In the genomic region with DNA sequence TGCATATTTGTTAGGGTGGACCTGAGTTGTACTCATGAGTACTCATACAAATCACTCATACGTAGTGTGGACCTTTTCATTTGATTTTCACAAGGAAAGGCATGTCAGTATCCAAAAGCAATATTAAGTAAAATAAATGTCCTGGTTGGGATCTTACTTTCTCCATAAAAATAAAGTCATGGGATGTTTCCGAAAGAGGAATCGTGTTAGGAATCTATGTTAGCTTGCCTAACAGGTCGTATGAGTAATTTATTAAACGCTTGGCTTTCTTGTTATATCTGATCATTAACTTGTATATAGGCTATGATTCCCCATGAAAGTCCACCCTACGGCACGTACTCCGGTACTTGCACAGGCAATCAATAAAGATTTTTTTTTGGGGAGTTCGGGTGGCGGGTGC, we compare ENCODE assay signal across 5 fruit fly cellular contexts.
TF ChIP-seq lines count a peak whose summit lies in the region.

No protein-coding gene starts in this region.

- no peak for TF ChIP-seq CTCF in whole organism, embryonic (GFP tag; optimal IDR thresholded peaks at IDR 0.05; lab: Kevin White, UChicago)

TF ChIP-seq in whole organism, adult, 20 proteins besides CTCF, POLR2A, EP300 and RAD21 (continues in another document):
- TF ChIP-seq Crg-1 (GFP tag; optimal IDR thresholded peaks at IDR 0.05; lab: Kevin White, UChicago) (no peak), Mnt (GFP tag; optimal IDR thresholded peaks at IDR 0.05; lab: Kevin White, UChicago) (no peak), toe (GFP tag; optimal IDR thresholded peaks at IDR 0.05; lab: Kevin White, UChicago) (no peak), cnc (optimal IDR thresholded peaks at IDR 0.05; lab: Kevin White, UChicago) (no peak), CG1620 (GFP tag; optimal IDR thresholded peaks at IDR 0.05; lab: Kevin White, UChicago) (no peak), CG14711 (tag; optimal IDR thresholded peaks at IDR 0.05; lab: Kevin White, UChicago) (peak; percentile 6), CG5204 (GFP tag; optimal IDR thresholded peaks at IDR 0.05; lab: Kevin White, UChicago) (no peak), CG7101 (tag; optimal IDR thresholded peaks at IDR 0.05; lab: Kevin White, UChicago) (peak; percentile 18), kay (GFP tag; lab: Kevin White, UChicago; ENCODE audit: borderline replicate concordance) (peak; percentile 57), CG33017 (tag; optimal IDR thresholded peaks at IDR 0.05; lab: Kevin White, UChicago) (no peak), Hr96 (GFP tag; optimal IDR thresholded peaks at IDR 0.05; lab: Kevin White, UChicago) (no peak), CG7045 (GFP tag; optimal IDR thresholded peaks at IDR 0.05; lab: Kevin White, UChicago) (no peak), tj (GFP tag; optimal IDR thresholded peaks at IDR 0.05; lab: Kevin White, UChicago) (no peak), CG12768 (GFP tag; optimal IDR thresholded peaks at IDR 0.05; lab: Kevin White, UChicago) (no peak), pad (GFP tag; optimal IDR thresholded peaks at IDR 0.05; lab: Kevin White, UChicago) (no peak), Clk (GFP tag; optimal IDR thresholded peaks at IDR 0.05; lab: Kevin White, UChicago) (no peak), cic (GFP tag; optimal IDR thresholded peaks at IDR 0.05; lab: Kevin White, UChicago) (no peak), CG11617 (GFP tag; optimal IDR thresholded peaks at IDR 0.05; lab: Kevin White, UChicago) (peak; percentile 16)

TF ChIP-seq in whole organism, embryonic, 481 proteins besides CTCF, POLR2A, EP300 and RAD21:
- TF ChIP-seq ci (GFP tag; IDR thresholded peaks at IDR 0.05; lab: Robert Waterston, UW) (0 out of 3 replicates have a peak, but pooled peaks have one; percentile 54), Drgx (GFP tag; IDR thresholded peaks at IDR 0.05; lab: Robert Waterston, UW) (peak; percentile 75), CG7372 (GFP tag; IDR thresholded peaks at IDR 0.05; lab: Robert Waterston, UW) (peak; percentile 44), Abd-B (GFP tag; optimal IDR thresholded peaks at IDR 0.05; lab: Kevin White, UChicago) (no peak), shn (GFP tag; optimal IDR thresholded peaks at IDR 0.05; lab: Kevin White, UChicago) (no peak), CG10979 (tag; optimal IDR thresholded peaks at IDR 0.05; lab: Kevin White, UChicago) (peak; percentile 4), bsh (GFP tag; optimal IDR thresholded peaks at IDR 0.05; lab: Kevin White, UChicago) (peak in 1 of 2 experiments; percentile 52), stwl (tag; optimal IDR thresholded peaks at IDR 0.05; lab: Kevin White, UChicago) (no peak), cg (GFP tag; optimal IDR thresholded peaks at IDR 0.05; lab: Kevin White, UChicago) (no peak), aop (GFP tag; IDR thresholded peaks at IDR 0.05; lab: Robert Waterston, UW) (no peak), Med (GFP tag; lab: Kevin White, UChicago) (peak; percentile 12), salm (tag; optimal IDR thresholded peaks at IDR 0.05; lab: Kevin White, UChicago) (no peak), CG6254 (GFP tag; optimal IDR thresholded peaks at IDR 0.05; lab: Kevin White, UChicago) (no peak), CG10267 (tag; optimal IDR thresholded peaks at IDR 0.05; lab: Kevin White, UChicago) (no peak), maf-S (GFP tag; optimal IDR thresholded peaks at IDR 0.05; lab: Kevin White, UChicago) (no peak), CG43689 (GFP tag; IDR thresholded peaks at IDR 0.05; lab: Robert Waterston, UW) (no peak), nom (GFP tag; optimal IDR thresholded peaks at IDR 0.05; lab: Kevin White, UChicago) (peak; percentile 34), CG9437 (GFP tag; optimal IDR thresholded peaks at IDR 0.05; lab: Kevin White, UChicago) (no peak)

TF ChIP-seq in whole organism, prepupa, 60 proteins besides CTCF, POLR2A, EP300 and RAD21 (continues in another document):
- TF ChIP-seq salr (GFP tag; optimal IDR thresholded peaks at IDR 0.05; lab: Kevin White, UChicago) (peak; percentile 26 to 84), CG4318 (GFP tag; optimal IDR thresholded peaks at IDR 0.05; lab: Kevin White, UChicago) (no peak), CG16779 (tag; optimal IDR thresholded peaks at IDR 0.05; lab: Kevin White, UChicago) (peak; percentile 56), acj6 (GFP tag; optimal IDR thresholded peaks at IDR 0.05; lab: Kevin White, UChicago) (peak; percentile 79), Gug (GFP tag; IDR thresholded peaks at IDR 0.05; lab: Robert Waterston, UW) (0 out of 2 replicates have a peak, but pooled peaks have one; percentile 34), CG32006 (GFP tag; optimal IDR thresholded peaks at IDR 0.05; lab: Kevin White, UChicago) (peak; percentile 87), Blimp-1 (GFP tag; optimal IDR thresholded peaks at IDR 0.05; lab: Kevin White, UChicago) (peak; percentile 7), CG6163 (GFP tag; IDR thresholded peaks at IDR 0.05; lab: Robert Waterston, UW) (peak; percentile 73), Sox102F (GFP tag; optimal IDR thresholded peaks at IDR 0.05; lab: Kevin White, UChicago) (peak; percentile 78), CG10631 (GFP tag; optimal IDR thresholded peaks at IDR 0.05; lab: Kevin White, UChicago) (peak; percentile 75), CG8632 (GFP tag; optimal IDR thresholded peaks at IDR 0.05; lab: Kevin White, UChicago) (peak; percentile 66), pdm3 (GFP tag; optimal IDR thresholded peaks at IDR 0.05; lab: Kevin White, UChicago) (no peak), CG6854 (GFP tag; optimal IDR thresholded peaks at IDR 0.05; lab: Kevin White, UChicago) (no peak), dac (GFP tag; optimal IDR thresholded peaks at IDR 0.05; lab: Kevin White, UChicago) (peak; percentile 76), topi (GFP tag; optimal IDR thresholded peaks at IDR 0.05; lab: Kevin White, UChicago) (peak; percentile 74), cyc (GFP tag; optimal IDR thresholded peaks at IDR 0.05; lab: Kevin White, UChicago) (peak; percentile 52), Hr38 (GFP tag; optimal IDR thresholded peaks at IDR 0.05; lab: Kevin White, UChicago) (no peak), lz (GFP tag; optimal IDR thresholded peaks at IDR 0.05; lab: Kevin White, UChicago) (peak; percentile 73)

TF ChIP-seq in whole organism, pupa, 21 proteins besides CTCF, POLR2A, EP300 and RAD21 (continues in another document):
- TF ChIP-seq CG9948 (tag; optimal IDR thresholded peaks at IDR 0.05; lab: Kevin White, UChicago) (peak; percentile 68), CG10348 (GFP tag; IDR thresholded peaks at IDR 0.05; lab: Robert Waterston, UW) (no peak), fd96Ca (GFP tag; IDR thresholded peaks at IDR 0.05; lab: Robert Waterston, UW) (peak; percentile 66; the same call in 2 of the 3 replicates), CG17806 (tag; optimal IDR thresholded peaks at IDR 0.05; lab: Kevin White, UChicago) (peak; percentile 64), Pif1B (GFP tag; optimal IDR thresholded peaks at IDR 0.05; lab: Kevin White, UChicago) (peak; percentile 84), CG4496 (GFP tag; IDR thresholded peaks at IDR 0.05; lab: Robert Waterston, UW) (peak; percentile 65), CG8159 (tag; optimal IDR thresholded peaks at IDR 0.05; lab: Kevin White, UChicago) (peak; percentile 96), EcR (GFP tag; optimal IDR thresholded peaks at IDR 0.05; lab: Kevin White, UChicago) (no peak), Pif1A (GFP tag; optimal IDR thresholded peaks at IDR 0.05; lab: Kevin White, UChicago) (peak; percentile 85), CG12605 (GFP tag; IDR thresholded peaks at IDR 0.05; lab: Robert Waterston, UW) (no peak), Ets98B (GFP tag; IDR thresholded peaks at IDR 0.05; lab: Robert Waterston, UW) (peak; percentile 38; the same call in 1 of the 2 replicates), D1 (tag; optimal IDR thresholded peaks at IDR 0.05; lab: Kevin White, UChicago) (no peak), rn (GFP tag; IDR thresholded peaks at IDR 0.05; lab: Robert Waterston, UW) (no peak), CG14655 (GFP tag; optimal IDR thresholded peaks at IDR 0.05; lab: Kevin White, UChicago) (no peak), CG15710 (tag; optimal IDR thresholded peaks at IDR 0.05; lab: Kevin White, UChicago) (peak; percentile 63), CG8301 (tag; optimal IDR thresholded peaks at IDR 0.05; lab: Kevin White, UChicago) (peak; percentile 82), CG13204 (GFP tag; optimal IDR thresholded peaks at IDR 0.05; lab: Kevin White, UChicago) (no peak), gl (tag; optimal IDR thresholded peaks at IDR 0.05; lab: Kevin White, UChicago) (peak; percentile 49), CG34367 (tag; optimal IDR thresholded peaks at IDR 0.05; lab: Kevin White, UChicago) (peak; percentile 52), CG32121 (GFP tag; IDR thresholded peaks at IDR 0.05; lab: Robert Waterston, UW) (peak; percentile 54; the same call in 1 of the 2 replicates)

TF ChIP-seq in whole organism, wandering third instar larva, 38 proteins besides CTCF, POLR2A, EP300 and RAD21 (continues in another document):
- no peak for TF ChIP-seq Hr83 (GFP tag; optimal IDR thresholded peaks at IDR 0.05; lab: Kevin White, UChicago; ENCODE audit: poor library complexity, severe bottlenecking)
- no peak for TF ChIP-seq CrebA (GFP tag; optimal IDR thresholded peaks at IDR 0.05; lab: Kevin White, UChicago; ENCODE audit: borderline replicate concordance)
- no peak for TF ChIP-seq Jra (GFP tag; optimal IDR thresholded peaks at IDR 0.05; lab: Kevin White, UChicago)
- TF ChIP-seq dsf (GFP tag; optimal IDR thresholded peaks at IDR 0.05; lab: Kevin White, UChicago; ENCODE audit: borderline replicate concordance), result no peak
- TF ChIP-seq Hr78 (GFP tag; optimal IDR thresholded peaks at IDR 0.05; lab: Kevin White, UChicago), result no peak
- TF ChIP-seq pan (optimal IDR thresholded peaks at IDR 0.05; lab: Kevin White, UChicago), result no peak
- TF ChIP-seq brk (GFP tag; optimal IDR thresholded peaks at IDR 0.05; lab: Kevin White, UChicago), result no peak
- TF ChIP-seq Hnf4 (GFP tag; optimal IDR thresholded peaks at IDR 0.05; lab: Kevin White, UChicago), result peak; percentile 39
- TF ChIP-seq HLH106 (tag; optimal IDR thresholded peaks at IDR 0.05; lab: Kevin White, UChicago), result peak; percentile 42
- TF ChIP-seq Dfd (GFP tag; optimal IDR thresholded peaks at IDR 0.05; lab: Kevin White, UChicago), result no peak
- peak; percentile 57 for TF ChIP-seq fru (GFP tag; optimal IDR thresholded peaks at IDR 0.05; lab: Kevin White, UChicago)
- no peak for TF ChIP-seq sage (GFP tag; optimal IDR thresholded peaks at IDR 0.05; lab: Kevin White, UChicago)
- peak; percentile 12 for TF ChIP-seq OdsH (GFP tag; optimal IDR thresholded peaks at IDR 0.05; lab: Kevin White, UChicago)
- TF ChIP-seq rgr (GFP tag; optimal IDR thresholded peaks at IDR 0.05; lab: Kevin White, UChicago), result peak; percentile 38
- no peak for TF ChIP-seq CG32264 (GFP tag; optimal IDR thresholded peaks at IDR 0.05; lab: Kevin White, UChicago)
- TF ChIP-seq Dif (GFP tag; optimal IDR thresholded peaks at IDR 0.05; lab: Kevin White, UChicago; ENCODE audit: partially characterized antibody), result no peak
- peak; percentile 42 for TF ChIP-seq Sp1 (GFP tag; optimal IDR thresholded peaks at IDR 0.05; lab: Kevin White, UChicago)
- TF ChIP-seq h (GFP tag; optimal IDR thresholded peaks at IDR 0.05; lab: Kevin White, UChicago), result peak; percentile 44
- TF ChIP-seq Myc (optimal IDR thresholded peaks at IDR 0.05; lab: Kevin White, UChicago), result no peak
- TF ChIP-seq jim (GFP tag; optimal IDR thresholded peaks at IDR 0.05; lab: Kevin White, UChicago), result no peak
- TF ChIP-seq GATAd (GFP tag; optimal IDR thresholded peaks at IDR 0.05; lab: Kevin White, UChicago), result no peak
- TF ChIP-seq ey (GFP tag; optimal IDR thresholded peaks at IDR 0.05; lab: Kevin White, UChicago), result peak; percentile 53
